Worm (Caenorhabditis elegans) whole organism, early embryonic: ENCODE results near the gene cyp-34A1.

ENCODE experiments used
- B0310.2 ChIP-seq: sonication (generic microtip); optimal IDR thresholded peaks from 2 replicates; lab custom pipeline; 2016; ENCODE audit warnings: mild to moderate bottlenecking, missing genetic modification characterization, missing compliant biosample characterization
- F13C5.2 ChIP-seq: sonication (generic microtip); optimal IDR thresholded peaks from 2 replicates; lab custom pipeline; 2017; ENCODE audit warnings: mild to moderate bottlenecking, missing genetic modification characterization, inconsistent platforms, missing compliant biosample characterization
- ama-1 ChIP-seq: fragments of 150-350 bp; optimal IDR thresholded peaks from 2 replicates; lab custom pipeline; 2014
- ceh-13 ChIP-seq: fragments of 200-800 bp; sonication (Bioruptor generic); optimal IDR thresholded peaks from 2 replicates; lab custom pipeline; 2018; ENCODE audit warnings: mild to moderate bottlenecking, missing genetic modification characterization, missing compliant biosample characterization
- ceh-36 ChIP-seq: sonication (generic microtip); optimal IDR thresholded peaks from 2 replicates; lab custom pipeline; 2016; ENCODE audit warnings: missing genetic modification characterization, inconsistent platforms, missing compliant biosample characterization
- flt-1 ChIP-seq: fragments of 200-800 bp; sonication (Bioruptor generic); IDR thresholded peaks from 2 replicates; pipeline ENCODE4 v1.3.6; 2022; ENCODE audit warnings: missing genetic modification characterization, missing compliant biosample characterization
- hmg-4 ChIP-seq: fragments of 200-800 bp; sonication (Bioruptor generic); optimal IDR thresholded peaks from 2 replicates; lab custom pipeline; 2018; ENCODE audit warnings: mild to moderate bottlenecking, missing genetic modification characterization, missing compliant biosample characterization
- pes-1 ChIP-seq: fragments of 200-800 bp; sonication (Bioruptor generic); IDR thresholded peaks from 2 replicates; pipeline ENCODE4 v1.3.6; 2022; ENCODE audit warnings: missing genetic modification reagents, missing genetic modification characterization, missing compliant biosample characterization
- scrt-1 ChIP-seq: fragments of 200-800 bp; sonication (Bioruptor generic); IDR thresholded peaks from 2 replicates; pipeline ENCODE4 v1.3.6; 2022; ENCODE audit warnings: missing genetic modification characterization, missing compliant biosample characterization
- tbx-11 ChIP-seq: fragments of 200-800 bp; sonication (Bioruptor generic); IDR thresholded peaks from 2 replicates; pipeline ENCODE4 v1.3.6; 2022; ENCODE audit warnings: missing genetic modification characterization, missing compliant biosample characterization
- tra-4 ChIP-seq: sonication (generic microtip); optimal IDR thresholded peaks from 2 replicates; lab custom pipeline; 2017; ENCODE audit warnings: missing genetic modification characterization, missing compliant biosample characterization

ce11 chrV:15272263-15272662 lies 15.5 kb downstream of the cyp-34A1 start, which contains the start of gene T10H4.4:
- TF ChIP-seq ceh-36 (tag; lab: Kevin White, UChicago) = no peak
- TF ChIP-seq tra-4 (tag; lab: Kevin White, UChicago) = no peak
- no peak for TF ChIP-seq flt-1
- no peak for TF ChIP-seq hmg-4 (GFP tag; lab: Kevin White, UChicago)
- no peak for TF ChIP-seq B0310.2 (tag; lab: Kevin White, UChicago)
- no peak for TF ChIP-seq ama-1 (lab: Kevin White, UChicago)
- TF ChIP-seq F13C5.2 (tag; lab: Kevin White, UChicago) = no peak
- TF ChIP-seq tbx-11 (GFP tag; lab: Robert Waterston, UW) = no peak
- no peak for TF ChIP-seq pes-1 (GFP tag; lab: Robert Waterston, UW)
- TF ChIP-seq scrt-1 (GFP tag; lab: Robert Waterston, UW) = no peak
- no peak for TF ChIP-seq ceh-13
